Fruit fly (Drosophila melanogaster): Measurements from ENCODE around the gene Gorab.

- TF ChIP-seq Eip93F (GFP tag; optimal IDR thresholded peaks at IDR 0.05) (no peak), fd85E (GFP tag; optimal IDR thresholded peaks at IDR 0.05) (no peak), acj6 (GFP tag; optimal IDR thresholded peaks at IDR 0.05) (no peak), topi (GFP tag; optimal IDR thresholded peaks at IDR 0.05) (no peak), OdsH (GFP tag; optimal IDR thresholded peaks at IDR 0.05) (no peak), CG6808 (GFP tag; optimal IDR thresholded peaks at IDR 0.05) (no peak), Gug (GFP tag; IDR thresholded peaks at IDR 0.05) (no peak), svp (GFP tag) (no peak), eg (GFP tag; IDR thresholded peaks at IDR 0.05) (no peak), CG16779 (tag; optimal IDR thresholded peaks at IDR 0.05) (no peak), Blimp-1 (GFP tag; optimal IDR thresholded peaks at IDR 0.05) (no peak), Ets21C (GFP tag; optimal IDR thresholded peaks at IDR 0.05) (no peak)
These were observed 15.9 kb upstream of the Gorab start for dm6 chr3L:17444569-17444968.
